Worm (Caenorhabditis elegans) whole organism, early embryonic: Measurements from ENCODE around the gene C49C3.10.

Experiments
- B0310.2 ChIP-seq: sonication (generic microtip); optimal IDR thresholded peaks from 2 replicates; lab custom pipeline; 2016; ENCODE audit warnings: mild to moderate bottlenecking, missing genetic modification characterization, missing compliant biosample characterization
- F13C5.2 ChIP-seq: sonication (generic microtip); optimal IDR thresholded peaks from 2 replicates; lab custom pipeline; 2017; ENCODE audit warnings: mild to moderate bottlenecking, missing genetic modification characterization, inconsistent platforms, missing compliant biosample characterization
- aly-1 ChIP-seq: sonication (generic microtip); optimal IDR thresholded peaks from 2 replicates; lab custom pipeline; 2016; ENCODE audit warnings: missing genetic modification characterization, missing compliant biosample characterization
- ama-1 ChIP-seq: fragments of 150-350 bp; optimal IDR thresholded peaks from 2 replicates; lab custom pipeline; 2014
- ceh-13 ChIP-seq: fragments of 200-800 bp; sonication (Bioruptor generic); optimal IDR thresholded peaks from 2 replicates; lab custom pipeline; 2018; ENCODE audit warnings: mild to moderate bottlenecking, missing genetic modification characterization, missing compliant biosample characterization
- ceh-36 ChIP-seq: sonication (generic microtip); optimal IDR thresholded peaks from 2 replicates; lab custom pipeline; 2016; ENCODE audit warnings: missing genetic modification characterization, inconsistent platforms, missing compliant biosample characterization
- ets-7 ChIP-seq: sonication (generic microtip); optimal IDR thresholded peaks from 2 replicates; lab custom pipeline; 2016; ENCODE audit warnings: missing genotype, missing genetic modification characterization, missing compliant biosample characterization
- flt-1 ChIP-seq: fragments of 200-800 bp; sonication (Bioruptor generic); IDR thresholded peaks from 2 replicates; pipeline ENCODE4 v1.3.6; 2022; ENCODE audit warnings: missing genetic modification characterization, missing compliant biosample characterization
- hmbx-1 ChIP-seq: sonication (generic microtip); optimal IDR thresholded peaks from 2 replicates; lab custom pipeline; 2016; ENCODE audit warnings: mild to moderate bottlenecking, missing genetic modification characterization, missing compliant biosample characterization
- hmg-4 ChIP-seq: fragments of 200-800 bp; sonication (Bioruptor generic); optimal IDR thresholded peaks from 2 replicates; lab custom pipeline; 2018; ENCODE audit warnings: mild to moderate bottlenecking, missing genetic modification characterization, missing compliant biosample characterization
- hnd-1 ChIP-seq: sonication (generic microtip); optimal IDR thresholded peaks from 2 replicates; lab custom pipeline; 2016; ENCODE audit warnings: missing genetic modification characterization, missing compliant biosample characterization
- pes-1 ChIP-seq: fragments of 200-800 bp; sonication (Bioruptor generic); IDR thresholded peaks from 2 replicates; pipeline ENCODE4 v1.3.6; 2022; ENCODE audit warnings: missing genetic modification reagents, missing genetic modification characterization, missing compliant biosample characterization
- scrt-1 ChIP-seq: fragments of 200-800 bp; sonication (Bioruptor generic); IDR thresholded peaks from 2 replicates; pipeline ENCODE4 v1.3.6; 2022; ENCODE audit warnings: missing genetic modification characterization, missing compliant biosample characterization
- sea-1 ChIP-seq: fragments of 200-800 bp; sonication (Bioruptor generic); conservative IDR thresholded peaks from 2 replicates; pipeline ENCODE4 v1.3.6; 2022; ENCODE audit warnings: missing genetic modification characterization, missing compliant biosample characterization
- tbx-11 ChIP-seq: fragments of 200-800 bp; sonication (Bioruptor generic); IDR thresholded peaks from 2 replicates; pipeline ENCODE4 v1.3.6; 2022; ENCODE audit warnings: missing genetic modification characterization, missing compliant biosample characterization
- tbx-37 ChIP-seq: fragments of 200-800 bp; sonication (Bioruptor generic); conservative IDR thresholded peaks from 2 replicates; pipeline ENCODE4 v1.3.6; 2022; ENCODE audit warnings: missing genetic modification reagents, missing genetic modification characterization, missing compliant biosample characterization
- tra-4 ChIP-seq: sonication (generic microtip); optimal IDR thresholded peaks from 2 replicates; lab custom pipeline; 2017; ENCODE audit warnings: missing genetic modification characterization, missing compliant biosample characterization

The C49C3.10 gene

DNA sequence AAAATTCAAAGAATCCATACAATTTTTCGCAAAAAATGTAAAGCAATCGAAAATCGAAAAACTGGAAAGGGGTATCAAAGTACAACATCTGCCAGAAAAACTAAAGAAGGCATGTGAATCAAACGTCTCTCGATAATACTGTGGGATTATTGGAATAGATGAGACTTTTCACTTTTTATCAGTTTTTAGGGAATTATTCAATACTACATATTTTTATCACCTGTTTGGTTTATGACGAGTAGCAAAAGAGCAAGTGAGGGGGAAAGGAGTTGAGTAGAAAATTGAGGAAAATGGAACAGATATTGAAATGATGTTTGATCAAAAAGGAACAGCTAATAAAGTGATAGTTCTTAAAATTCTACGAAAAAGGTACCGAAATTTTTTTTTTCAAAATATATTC is 45.7 kb downstream of the C49C3.10 start:
- no peak for TF ChIP-seq tbx-37 (GFP tag; lab: Robert Waterston, UW)
- TF ChIP-seq hmg-4, result no peak
- no peak for TF ChIP-seq B0310.2 (tag; lab: Kevin White, UChicago)
- no peak for TF ChIP-seq ceh-36
- no peak for TF ChIP-seq tra-4 (tag; lab: Kevin White, UChicago)
- no peak for TF ChIP-seq hmbx-1 (tag; lab: Kevin White, UChicago)
- TF ChIP-seq tbx-11, result no peak
- TF ChIP-seq scrt-1 (GFP tag; lab: Robert Waterston, UW), result no peak
- TF ChIP-seq sea-1 (GFP tag; lab: Robert Waterston, UW), result no peak
- TF ChIP-seq F13C5.2 (tag; lab: Kevin White, UChicago), result no peak
- TF ChIP-seq ceh-13 (GFP tag; lab: Kevin White, UChicago), result no peak
- no peak for TF ChIP-seq ets-7
- TF ChIP-seq flt-1 (GFP tag; lab: Robert Waterston, UW), result no peak
- no peak for TF ChIP-seq aly-1 (tag; lab: Kevin White, UChicago)
- no peak for TF ChIP-seq hnd-1

ce11 chrIV:17292350-17292749 is 46.4 kb downstream of the C49C3.10 start:
- TF ChIP-seq pes-1 (GFP tag; lab: Robert Waterston, UW), result no peak
- TF ChIP-seq tra-4 (tag; lab: Kevin White, UChicago), result no peak
- no peak for TF ChIP-seq flt-1 (GFP tag; lab: Robert Waterston, UW)
- TF ChIP-seq ets-7, result no peak

DNA sequence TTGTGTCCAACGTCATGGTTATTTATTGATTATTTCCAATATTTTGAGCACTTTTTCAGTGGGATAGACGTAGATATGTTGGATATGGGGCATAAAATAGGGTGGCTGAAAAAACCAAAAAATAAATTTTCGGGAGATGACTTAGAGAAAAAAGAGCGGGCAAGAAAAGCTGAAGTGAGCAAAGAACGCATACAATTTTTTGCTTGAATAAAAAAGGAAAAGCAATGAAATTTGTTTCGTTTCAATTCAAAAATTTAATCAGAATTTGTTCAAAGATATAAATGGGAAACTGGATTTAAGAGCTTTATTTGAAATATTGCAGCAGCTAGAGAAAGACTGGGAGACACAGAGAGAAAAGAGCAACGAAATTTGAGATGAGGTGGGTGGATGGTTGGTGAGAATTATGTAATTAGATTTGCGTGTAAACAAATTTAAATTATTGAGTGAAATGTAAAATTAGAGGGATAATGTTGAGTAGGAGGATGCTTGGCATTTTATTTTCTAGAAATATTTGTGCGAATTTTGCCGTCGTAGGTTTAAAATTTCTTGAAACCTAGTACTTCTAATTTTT is 47.1 kb downstream of the C49C3.10 start, which contains the start of the genes T28F3.11 and slc-17.4:
T28F3.11 (minus strand) TSS at position 51 of the 571 bp plus-strand sequence.
slc-17.4 (minus strand) TSS at position 105 of the 571 bp plus-strand sequence.
- TF ChIP-seq B0310.2 (tag; lab: Kevin White, UChicago) (no peak), ets-7 (no peak), hnd-1 (no peak), sea-1 (GFP tag; lab: Robert Waterston, UW) (no peak), aly-1 (tag; lab: Kevin White, UChicago) (no peak), tra-4 (tag; lab: Kevin White, UChicago) (no peak)

- TF ChIP-seq tbx-37 (GFP tag; lab: Robert Waterston, UW), result no peak
- TF ChIP-seq hmbx-1 (tag; lab: Kevin White, UChicago), result no peak
- no peak for TF ChIP-seq hmg-4
- TF ChIP-seq tra-4 (tag; lab: Kevin White, UChicago), result no peak
- no peak for TF ChIP-seq sea-1 (GFP tag; lab: Robert Waterston, UW)
- no peak for TF ChIP-seq F13C5.2 (tag; lab: Kevin White, UChicago)
- TF ChIP-seq aly-1 (tag; lab: Kevin White, UChicago), result no peak
- TF ChIP-seq ets-7, result no peak
- no peak for TF ChIP-seq B0310.2 (tag; lab: Kevin White, UChicago)
- no peak for TF ChIP-seq ceh-13 (GFP tag; lab: Kevin White, UChicago)
- no peak for TF ChIP-seq pes-1 (GFP tag; lab: Robert Waterston, UW)
- no peak for TF ChIP-seq ceh-36
- no peak for TF ChIP-seq ama-1 (lab: Kevin White, UChicago)
These were observed 50.7 kb downstream of the C49C3.10 start, which contains the start of gene zipt-7.1 for ce11 chrIV:17287908-17288675. Gene zipt-7.1 (minus strand): TSS chrIV:17288139.
